Worm (Caenorhabditis elegans) whole organism, L4 larva: ENCODE data around the gene ZK1290.1.

Experiments used
- F37D6.2 ChIP-seq: sonication (generic microtip); optimal IDR thresholded peaks from 2 replicates; lab custom pipeline; 2016; ENCODE audit warnings: mild to moderate bottlenecking, missing genetic modification characterization, missing compliant biosample characterization
- T26A8.4 ChIP-seq: fragments of 200-800 bp; sonication (Bioruptor generic); IDR thresholded peaks from 2 replicates; pipeline ENCODE4 v1.3.6; 2022; ENCODE audit warnings: missing genetic modification characterization, missing compliant biosample characterization
- Y48G9A.11 ChIP-seq: fragments of 200-800 bp; sonication (Bioruptor generic); IDR thresholded peaks from 2 replicates; pipeline ENCODE4 v1.3.6; 2022; ENCODE audit warnings: missing genetic modification reagents, missing genetic modification characterization, missing compliant biosample characterization
- aha-1 ChIP-seq: fragments of 150-350 bp; peaks from one replicate; lab custom pipeline; 2014; ENCODE audit warnings: missing biosample characterization, missing genetic modification characterization
- ctbp-1 ChIP-seq: fragments of 200-800 bp; sonication (Bioruptor generic); IDR thresholded peaks from 2 replicates; pipeline ENCODE4 v1.3.6; 2022; ENCODE audit warnings: missing genetic modification reagents, missing genetic modification characterization, missing compliant biosample characterization
- daf-12 ChIP-seq: fragments of 150-350 bp; optimal IDR thresholded peaks from 2 replicates; lab custom pipeline; 2014; ENCODE audit warnings: missing biosample characterization, missing genetic modification reagents, missing genetic modification characterization
- daf-19 ChIP-seq: fragments of 200-800 bp; sonication (Bioruptor generic); conservative IDR thresholded peaks from 2 replicates; pipeline ENCODE4 v1.3.6; 2022; ENCODE audit warnings: missing genetic modification characterization, missing compliant biosample characterization
- daf-8 ChIP-seq: fragments of 200-800 bp; sonication (Bioruptor generic); IDR thresholded peaks from 2 replicates; pipeline ENCODE4 v1.3.6; 2022; ENCODE audit warnings: missing genetic modification characterization, missing compliant biosample characterization
- dpl-1 ChIP-seq: fragments of 150-350 bp; optimal IDR thresholded peaks from 2 replicates; lab custom pipeline; 2014; ENCODE audit warnings: missing biosample characterization, missing genetic modification reagents, missing genetic modification characterization
- dve-1 ChIP-seq: sonication (generic microtip); optimal IDR thresholded peaks from 2 replicates; lab custom pipeline; 2017; ENCODE audit warnings: antibody characterized with exemption, mild to moderate bottlenecking, missing genetic modification characterization, missing compliant biosample characterization; ENCODE audit not compliant: insufficient read depth
- egl-43 ChIP-seq: fragments of 200-800 bp; sonication (Bioruptor generic); IDR thresholded peaks from 2 replicates; pipeline ENCODE4 v1.3.6; 2022; ENCODE audit warnings: missing genetic modification reagents, missing genetic modification characterization, missing compliant biosample characterization
- fkh-10 ChIP-seq: fragments of 150-350 bp; optimal IDR thresholded peaks from 2 replicates; lab custom pipeline; 2014; ENCODE audit warnings: missing biosample characterization, missing genetic modification reagents, missing genetic modification characterization
- hif-1 ChIP-seq, 2 experiments: sonication (generic microtip); optimal IDR thresholded peaks; 2 replicates each; lab custom pipeline; 2016 to 2017; ENCODE audit warnings: missing compliant biosample characterization in 2 of 2, missing genetic modification characterization in 2 of 2, missing genetic modification reagents in 2 of 2, missing genotype in 2 of 2, mild to moderate bottlenecking in 1 of 2
- hlh-11 ChIP-seq: fragments of 200-800 bp; sonication (Bioruptor generic); optimal IDR thresholded peaks from 2 replicates; lab custom pipeline; 2018; ENCODE audit warnings: mild to moderate bottlenecking, missing genetic modification characterization, missing compliant biosample characterization
- hmg-1.1 ChIP-seq: fragments of 200-800 bp; sonication (Bioruptor generic); IDR thresholded peaks from 2 replicates; pipeline ENCODE4 v1.3.6; 2022; ENCODE audit warnings: missing genetic modification reagents, missing genetic modification characterization, missing compliant biosample characterization
- jun-1 ChIP-seq: fragments of 150-350 bp; optimal IDR thresholded peaks from 2 replicates; lab custom pipeline; 2014; ENCODE audit warnings: missing biosample characterization, missing genetic modification reagents, missing genetic modification characterization
- mes-2 ChIP-seq: sonication (generic microtip); optimal IDR thresholded peaks from 2 replicates; lab custom pipeline; 2016; ENCODE audit warnings: missing genotype, mild to moderate bottlenecking, missing genetic modification characterization, missing compliant biosample characterization; ENCODE audit not compliant: poor library complexity, severe bottlenecking
- nhr-42 ChIP-seq: fragments of 200-800 bp; sonication (Bioruptor generic); IDR thresholded peaks from 2 replicates; pipeline ENCODE4 v1.3.6; 2022; ENCODE audit warnings: missing genetic modification characterization, missing compliant biosample characterization
- nhr-48 ChIP-seq: sonication (generic microtip); optimal IDR thresholded peaks from 2 replicates; lab custom pipeline; 2016; ENCODE audit warnings: mild to moderate bottlenecking, missing genetic modification characterization, missing compliant biosample characterization
- pqm-1 ChIP-seq: sonication (generic microtip); optimal IDR thresholded peaks from 2 replicates; lab custom pipeline; 2017; ENCODE audit warnings: missing biosample characterization, missing genetic modification characterization
- rbr-2 ChIP-seq: sonication (generic microtip); optimal IDR thresholded peaks from 2 replicates; lab custom pipeline; 2016; ENCODE audit warnings: missing genotype, missing genetic modification characterization, missing compliant biosample characterization
- spr-1 ChIP-seq: sonication (generic microtip); optimal IDR thresholded peaks from 2 replicates; lab custom pipeline; 2016; ENCODE audit warnings: mild to moderate bottlenecking, missing genetic modification characterization, missing compliant biosample characterization
- unc-130 ChIP-seq: sonication (generic microtip); optimal IDR thresholded peaks from 2 replicates; lab custom pipeline; 2016; ENCODE audit warnings: missing genetic modification reagents, missing genetic modification characterization, missing compliant biosample characterization
- unc-62 ChIP-seq, 3 experiments: fragments of 150-350 bp in 1 of 3; sonication (generic microtip); optimal IDR thresholded peaks in 2 of 3; peaks in 1 of 3; 1 replicate in 1 of 3; 2 replicates in 2 of 3; lab custom pipeline; 2014 to 2017; ENCODE audit warnings: missing biosample characterization in 3 of 3, missing genetic modification characterization in 3 of 3, missing genetic modification reagents in 3 of 3, missing genotype in 1 of 3
- zag-1 ChIP-seq: fragments of 150-350 bp; optimal IDR thresholded peaks from 2 replicates; lab custom pipeline; 2014; ENCODE audit warnings: missing biosample characterization, missing genetic modification characterization

ZK1290.1 gene

DNA sequence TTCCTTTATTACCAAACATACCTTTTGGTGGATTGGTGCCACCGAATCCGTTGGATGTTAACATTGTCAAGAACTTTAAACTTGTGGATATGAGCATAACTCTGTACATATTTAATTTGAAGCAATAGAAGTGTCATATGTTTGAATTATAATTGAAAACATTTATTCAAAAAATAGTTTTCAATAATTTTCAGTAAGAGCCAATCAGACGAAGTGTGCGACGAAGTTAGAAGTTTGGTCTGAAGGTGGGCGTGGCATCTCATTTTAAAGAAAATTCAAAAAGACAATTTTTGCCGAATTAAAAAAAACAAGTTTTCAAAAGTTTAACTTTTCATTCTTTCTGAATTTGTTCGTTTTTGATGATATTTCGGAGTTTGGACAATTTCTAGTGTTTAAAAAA, 33.2 kb downstream of the ZK1290.1 start, which contains the start of gene syd-1:
TSS of gene syd-1 (minus strand) at position 101 of the 400 bp plus-strand sequence.
- TF ChIP-seq fkh-10 (no peak), spr-1 (tag; lab: Kevin White, UChicago) (no peak), Y48G9A.11 (GFP tag; lab: Robert Waterston, UW) (no peak), hif-1 (tag; optimal IDR thresholded peaks at IDR 0.05; lab: Kevin White, UChicago) (no peak), nhr-42 (GFP tag; lab: Robert Waterston, UW) (no peak), F37D6.2 (no peak), ctbp-1 (GFP tag; lab: Robert Waterston, UW) (no peak), jun-1 (no peak)

DNA sequence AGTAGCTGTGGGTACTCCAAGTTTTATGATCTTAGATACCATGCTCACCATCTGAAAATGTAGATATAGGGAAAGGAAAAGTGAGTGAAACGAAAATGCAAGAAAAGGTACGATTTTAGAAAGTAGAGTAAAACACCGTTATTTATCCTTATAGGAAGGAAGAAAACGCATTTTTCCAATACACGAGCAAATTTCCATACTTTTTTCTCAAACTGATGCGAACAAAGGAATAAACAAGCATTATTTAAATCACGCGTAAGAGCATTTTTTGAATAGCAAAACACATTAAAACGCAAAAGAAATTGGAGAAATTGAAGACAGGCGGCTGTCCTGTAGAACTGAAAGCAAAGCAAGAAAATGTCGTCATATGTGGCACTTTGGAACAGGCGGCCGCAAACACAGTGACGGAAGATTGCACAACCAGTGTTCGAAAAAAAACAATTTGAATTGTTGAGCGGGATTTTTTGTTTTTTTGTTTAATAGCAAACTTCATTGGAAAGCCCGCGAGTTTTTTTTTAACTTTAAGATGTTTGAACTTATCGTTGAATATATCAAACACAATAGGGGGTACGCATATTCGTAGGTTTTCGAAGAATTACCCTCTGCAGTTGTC, 37.2 kb downstream of the ZK1290.1 start, which contains the start of gene pgam-5:
TSS of gene pgam-5 (minus strand) at position 51 of the 613 bp plus-strand sequence.
- TF ChIP-seq F37D6.2 (no peak), mes-2 (peak; percentile 40), T26A8.4 (GFP tag; lab: Robert Waterston, UW) (no peak), dpl-1 (GFP tag; lab: Kevin White, UChicago) (peak; percentile 30), daf-19 (no peak)

DNA sequence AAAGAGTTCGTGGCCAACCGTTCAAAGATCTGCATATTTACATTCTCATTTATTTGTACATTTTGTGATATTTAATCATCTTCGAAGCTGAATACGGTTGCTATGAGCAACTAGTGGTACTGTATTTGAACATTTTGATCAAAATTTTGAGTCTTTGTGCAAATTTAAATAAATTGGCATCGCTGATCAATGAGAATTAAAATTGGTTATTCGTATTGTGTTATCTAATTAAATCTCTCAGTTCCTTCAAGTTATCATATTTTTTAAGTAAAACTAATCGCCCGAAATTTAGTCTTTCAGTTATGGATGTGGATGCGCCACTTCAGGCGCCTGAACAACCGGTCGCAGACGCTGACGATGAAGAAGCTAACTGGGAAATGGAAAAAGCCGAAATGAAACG, 37.8 kb downstream of the ZK1290.1 start, which contains the start of gene npp-21:
TSS of gene npp-21 (plus strand) at position 301 of the 400 bp plus-strand sequence.
- no peak for TF ChIP-seq egl-43

DNA sequence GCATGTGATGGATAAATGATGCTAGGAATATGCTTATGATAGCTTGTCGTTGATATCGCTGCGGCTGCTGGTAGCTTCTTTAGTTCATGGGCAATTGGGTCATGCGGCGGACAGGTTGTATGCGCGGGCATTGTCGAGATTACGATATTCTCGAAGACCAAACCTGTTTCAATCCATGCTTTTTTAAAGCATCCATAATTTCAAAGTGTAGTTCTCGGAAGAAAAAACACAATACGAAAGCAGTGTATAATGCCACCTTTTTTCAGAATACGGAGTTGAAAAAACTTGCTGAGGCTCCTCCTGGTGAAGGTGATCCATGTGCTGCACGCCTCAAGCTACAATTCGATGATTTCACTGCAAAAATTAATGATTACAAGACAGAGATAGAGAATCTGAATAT, 43.7 kb downstream of the ZK1290.1 start, which contains the start of gene osm-8:
TSS of gene osm-8 (minus strand) at position 101 of the 400 bp plus-strand sequence.
- no peak for TF ChIP-seq rbr-2 (tag; lab: Kevin White, UChicago)
- peak; percentile 24 for TF ChIP-seq aha-1 (tag; lab: Kevin White, UChicago)
- peak; percentile 10 for TF ChIP-seq hlh-11 (tag; lab: Kevin White, UChicago)

ce11 chrII:7607953-7608352, 46.4 kb downstream of the ZK1290.1 start, which contains the start of gene lips-17:
Gene lips-17 (plus strand): TSS chrII:7608253.
- no peak for TF ChIP-seq zag-1
- no peak for TF ChIP-seq hmg-1.1 (GFP tag; lab: Robert Waterston, UW)
- TF ChIP-seq unc-130: no peak
- TF ChIP-seq daf-8: no peak
- TF ChIP-seq daf-12 (tag; lab: Kevin White, UChicago): no peak
- TF ChIP-seq F37D6.2: no peak
- TF ChIP-seq unc-62 (GFP tag; optimal IDR thresholded peaks at IDR 0.05 in 1 of 2; lab: Kevin White, UChicago): no peak
- no peak for TF ChIP-seq unc-62 (tag; optimal IDR thresholded peaks at IDR 0.05; lab: Kevin White, UChicago)
- no peak for TF ChIP-seq egl-43
- TF ChIP-seq dve-1 (tag; lab: Kevin White, UChicago): no peak
- TF ChIP-seq nhr-48: no peak
- no peak for TF ChIP-seq pqm-1 (tag; lab: Kevin White, UChicago)
